Fruit fly (Drosophila melanogaster) whole organism: ENCODE data around the gene lwr.

Experiments used
- Dll ChIP-seq: fragments of >200 bp; optimal IDR thresholded peaks from 2 replicates; lab custom pipeline; 2017
- EcR ChIP-seq, 2 experiments: fragments of >200 bp; optimal IDR thresholded peaks; 2 replicates each; lab custom pipeline; 2017; ENCODE audit warnings: missing biosample characterization in 2 of 2, missing genetic modification characterization in 2 of 2, missing genetic modification reagents in 2 of 2
- psq ChIP-seq: fragments of >200 bp; optimal IDR thresholded peaks from 2 replicates; lab custom pipeline; 2017

DNA sequence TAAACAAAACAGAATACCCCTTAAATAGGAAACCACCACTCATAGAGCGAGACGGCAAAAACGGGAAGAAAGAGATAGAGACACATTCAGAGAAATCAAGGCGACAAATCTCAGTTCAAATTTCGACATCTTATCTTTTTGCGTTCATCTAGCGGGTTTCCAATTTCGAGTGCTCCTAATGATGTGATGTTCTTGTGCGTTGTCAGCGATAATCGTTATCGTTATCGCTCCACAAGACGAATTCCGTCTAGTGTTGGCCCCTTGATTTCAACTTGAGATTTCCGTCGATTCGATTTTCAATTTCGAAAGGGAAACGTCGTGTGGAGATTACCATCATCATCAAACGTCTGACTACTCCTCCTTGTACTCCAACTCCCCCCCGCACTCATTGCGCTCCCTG, 45.9 kb downstream of the lwr start:
- TF ChIP-seq Dll (lab: Kevin White, UChicago) (no peak), psq (no peak), EcR (GFP tag; optimal IDR thresholded peaks at IDR 0.05; lab: Kevin White, UChicago) (no peak)
